Fruit fly (Drosophila melanogaster) whole organism, embryonic: ENCODE data around the gene CG4025.

Experiments used
- Awh ChIP-seq: fragments of 200-800 bp; sonication (Bioruptor generic); IDR thresholded peaks from 2 replicates; pipeline ENCODE4, ENCODE4 v1.3.6; 2022; ENCODE audit warnings: missing biosample characterization, missing genetic modification characterization
- Bteb2 ChIP-seq: fragments of 200-800 bp; sonication (Bioruptor generic); optimal IDR thresholded peaks from 2 replicates; lab custom pipeline; 2016; ENCODE audit warnings: missing biosample characterization, missing genetic modification characterization
- CG10543 ChIP-seq: fragments of 200-800 bp; sonication (Bioruptor generic); optimal IDR thresholded peaks from 3 replicates; lab custom pipeline; 2017; ENCODE audit warnings: missing biosample characterization, mild to moderate bottlenecking, missing genetic modification characterization, moderate library complexity
- CG12155 ChIP-seq: fragments of 200-800 bp; sonication (Bioruptor generic); optimal IDR thresholded peaks from 3 replicates; lab custom pipeline; 2016; ENCODE audit warnings: missing biosample characterization, missing genetic modification characterization
- CG12769 ChIP-seq: fragments of 200-800 bp; sonication (Bioruptor generic); optimal IDR thresholded peaks from 2 replicates; lab custom pipeline; 2019; ENCODE audit warnings: missing biosample characterization, mild to moderate bottlenecking, missing genetic modification characterization, moderate library complexity
- CG13287 ChIP-seq: fragments of 200-800 bp; sonication (Bioruptor generic); IDR thresholded peaks from 2 replicates; pipeline ENCODE4 v1.3.6; 2022; ENCODE audit warnings: missing biosample characterization, missing genetic modification characterization; ENCODE audit not compliant: partially characterized antibody
- CG15514 ChIP-seq: fragments of 200-800 bp; sonication (Bioruptor generic); optimal IDR thresholded peaks from 3 replicates; lab custom pipeline; 2017; ENCODE audit warnings: missing biosample characterization, missing genetic modification characterization, mild to moderate bottlenecking, moderate library complexity, missing genetic modification reagents
- CG17385 ChIP-seq: fragments of 200-800 bp; sonication (Bioruptor generic); optimal IDR thresholded peaks from 3 replicates; lab custom pipeline; 2018; ENCODE audit warnings: missing biosample characterization, mild to moderate bottlenecking, missing genetic modification characterization
- CG32772 ChIP-seq: fragments of 200-800 bp; sonication (Bioruptor generic); IDR thresholded peaks from 2 replicates; pipeline ENCODE4 v1.3.6; 2022; ENCODE audit warnings: missing biosample characterization, missing genetic modification characterization
- CG4360 ChIP-seq: fragments of 200-800 bp; sonication (Bioruptor generic); IDR thresholded peaks from 2 replicates; pipeline ENCODE4 v1.3.6; 2022; ENCODE audit warnings: missing biosample characterization, missing genetic modification characterization
- CG43689 ChIP-seq: fragments of 200-800 bp; sonication (Bioruptor generic); IDR thresholded peaks from 2 replicates; pipeline ENCODE4 v1.3.6; 2022; ENCODE audit warnings: missing biosample characterization, missing genetic modification characterization
- CG5180 ChIP-seq: fragments of 200-800 bp; sonication (Bioruptor generic); optimal IDR thresholded peaks from 3 replicates; lab custom pipeline; 2017; ENCODE audit warnings: missing biosample characterization, missing genetic modification characterization, mild to moderate bottlenecking, moderate library complexity, missing genetic modification reagents
- CG6175 ChIP-seq: fragments of 200-800 bp; sonication (Bioruptor generic); IDR thresholded peaks from 3 replicates; pipeline ENCODE4 v1.3.6; 2022; ENCODE audit warnings: missing biosample characterization, missing genetic modification characterization
- CG8290 ChIP-seq, 3 experiments: fragments of 200-800 bp; sonication (Bioruptor generic); optimal IDR thresholded peaks; 2 replicates each; lab custom pipeline; 2016 to 2019; ENCODE audit warnings: missing biosample characterization in 3 of 3, missing genetic modification characterization in 3 of 3, mild to moderate bottlenecking in 2 of 3, moderate library complexity in 1 of 3
- CG8765 ChIP-seq: fragments of 200-800 bp; sonication (Bioruptor generic); IDR thresholded peaks from 2 replicates; pipeline ENCODE4 v1.3.6; 2022; ENCODE audit warnings: missing biosample characterization, missing genetic modification characterization
- D ChIP-seq, 2 experiments: fragments of 200-800 bp in 1 of 2; fragments of >200 bp in 1 of 2; sonication (Bioruptor generic) in 1 of 2; optimal IDR thresholded peaks; 2 replicates in 1 of 2; 3 replicates in 1 of 2; lab custom pipeline; 2017; ENCODE audit warnings: mild to moderate bottlenecking in 1 of 2, missing biosample characterization in 1 of 2, missing genetic modification characterization in 1 of 2, missing genetic modification reagents in 1 of 2
- Dbx ChIP-seq: fragments of 200-800 bp; sonication (Bioruptor generic); IDR thresholded peaks from 3 replicates; pipeline ENCODE4 v1.3.6; 2022; ENCODE audit warnings: missing biosample characterization, missing genetic modification characterization
- Drgx ChIP-seq: fragments of 200-800 bp; sonication (Bioruptor generic); IDR thresholded peaks from 2 replicates; pipeline ENCODE4 v1.3.6; 2022; ENCODE audit warnings: missing biosample characterization, missing genetic modification characterization
- E2f2 ChIP-seq: fragments of 200-800 bp; sonication (Bioruptor generic); IDR thresholded peaks from 2 replicates; pipeline ENCODE4 v1.3.6; 2022; ENCODE audit warnings: missing biosample characterization, missing genetic modification characterization
- Fer1 ChIP-seq: fragments of 200-800 bp; sonication (Bioruptor generic); optimal IDR thresholded peaks from 2 replicates; lab custom pipeline; 2017; ENCODE audit warnings: missing biosample characterization, mild to moderate bottlenecking, missing genetic modification characterization
- HLH3B ChIP-seq: fragments of 200-800 bp; sonication (Bioruptor generic); IDR thresholded peaks from 2 replicates; pipeline ENCODE4 v1.3.6; 2022; ENCODE audit warnings: missing biosample characterization, missing genetic modification characterization
- Hr39 ChIP-seq: fragments of >200 bp; optimal IDR thresholded peaks from 2 replicates; lab custom pipeline; 2017
- MTF-1 ChIP-seq: fragments of 200-800 bp; sonication (Bioruptor generic); optimal IDR thresholded peaks from 2 replicates; lab custom pipeline; 2018; ENCODE audit warnings: missing biosample characterization, mild to moderate bottlenecking, missing genetic modification characterization, borderline replicate concordance
- Med ChIP-seq: fragments of 200-800 bp; sonication (Bioruptor generic); peaks from one replicate; lab custom pipeline; 2016; ENCODE audit warnings: missing biosample characterization, missing genetic modification characterization, mild to moderate bottlenecking, inconsistent platforms, moderate library complexity
- Opbp ChIP-seq: fragments of 200-800 bp; sonication (Bioruptor generic); IDR thresholded peaks from 3 replicates; pipeline ENCODE4 v1.3.6; 2022; ENCODE audit warnings: missing biosample characterization, missing genetic modification characterization; ENCODE audit not compliant: partially characterized antibody
- Rfx ChIP-seq: fragments of 200-800 bp; sonication (Bioruptor generic); IDR thresholded peaks from 2 replicates; pipeline ENCODE4 v1.3.6; 2022; ENCODE audit warnings: missing biosample characterization, missing genetic modification characterization
- Sry-β ChIP-seq: fragments of 200-800 bp; sonication (Bioruptor generic); optimal IDR thresholded peaks from 2 replicates; lab custom pipeline; 2018; ENCODE audit warnings: missing biosample characterization, mild to moderate bottlenecking, missing genetic modification characterization, moderate library complexity
- Ssrp ChIP-seq: fragments of 200-800 bp; sonication (Bioruptor generic); optimal IDR thresholded peaks from 2 replicates; lab custom pipeline; 2018; ENCODE audit warnings: missing biosample characterization, mild to moderate bottlenecking, missing genetic modification characterization, moderate library complexity
- cg ChIP-seq: fragments of 200-800 bp; sonication (Bioruptor generic); optimal IDR thresholded peaks from 3 replicates; lab custom pipeline; 2019; ENCODE audit warnings: missing biosample characterization, mild to moderate bottlenecking, missing genetic modification characterization, moderate library complexity
- chinmo ChIP-seq: fragments of 200-800 bp; sonication (Bioruptor generic); IDR thresholded peaks from 4 replicates; pipeline ENCODE4 v1.3.6; 2022; ENCODE audit warnings: missing biosample characterization, missing genetic modification characterization; ENCODE audit not compliant: partially characterized antibody
- ci ChIP-seq: fragments of 200-800 bp; sonication (Bioruptor generic); IDR thresholded peaks from 3 replicates; pipeline ENCODE4 v1.3.6; 2022; ENCODE audit warnings: missing biosample characterization, missing genetic modification characterization
- cwo ChIP-seq: fragments of 200-800 bp; sonication (Bioruptor generic); optimal IDR thresholded peaks from 3 replicates; lab custom pipeline; 2017; ENCODE audit warnings: missing biosample characterization, missing genetic modification characterization, mild to moderate bottlenecking, moderate library complexity, missing genetic modification reagents
- dan ChIP-seq: fragments of 200-800 bp; sonication (Bioruptor generic); IDR thresholded peaks from 2 replicates; pipeline ENCODE4 v1.3.6; 2022; ENCODE audit warnings: missing biosample characterization, missing genetic modification characterization
- ems ChIP-seq: fragments of 200-800 bp; sonication (Bioruptor generic); optimal IDR thresholded peaks from 3 replicates; lab custom pipeline; 2016; ENCODE audit warnings: missing biosample characterization, missing genetic modification characterization
- kni ChIP-seq: fragments of 200-800 bp; sonication (Bioruptor generic); optimal IDR thresholded peaks from 3 replicates; lab custom pipeline; 2017; ENCODE audit warnings: mild to moderate bottlenecking, missing biosample characterization, missing genetic modification reagents, missing genetic modification characterization
- knrl ChIP-seq: fragments of 200-800 bp; sonication (Bioruptor generic); IDR thresholded peaks from 3 replicates; pipeline ENCODE4 v1.3.6; 2022; ENCODE audit warnings: missing biosample characterization, missing genetic modification characterization; ENCODE audit not compliant: partially characterized antibody
- odd ChIP-seq: fragments of 200-800 bp; sonication (Bioruptor generic); optimal IDR thresholded peaks from 2 replicates; lab custom pipeline; 2017; ENCODE audit warnings: missing biosample characterization, mild to moderate bottlenecking, missing genetic modification characterization
- pb ChIP-seq: fragments of 200-800 bp; sonication (Bioruptor generic); optimal IDR thresholded peaks from 3 replicates; lab custom pipeline; 2016; ENCODE audit warnings: missing biosample characterization, missing genetic modification characterization
- pros ChIP-seq: fragments of 200-800 bp; sonication (Bioruptor generic); optimal IDR thresholded peaks from 3 replicates; lab custom pipeline; 2019; ENCODE audit warnings: missing biosample characterization, mild to moderate bottlenecking, missing genetic modification characterization, moderate library complexity
- pum ChIP-seq: fragments of 200-800 bp; sonication (Bioruptor generic); optimal IDR thresholded peaks from 2 replicates; lab custom pipeline; 2016; ENCODE audit warnings: missing biosample characterization, missing genetic modification characterization
- sd ChIP-seq: fragments of 200-800 bp; sonication (Bioruptor generic); optimal IDR thresholded peaks from 3 replicates; lab custom pipeline; 2018; ENCODE audit warnings: missing biosample characterization, mild to moderate bottlenecking, missing genetic modification characterization, moderate library complexity
- sens-2 ChIP-seq: fragments of 200-800 bp; sonication (Bioruptor generic); IDR thresholded peaks from 2 replicates; pipeline ENCODE4 v1.3.6; 2022; ENCODE audit warnings: missing biosample characterization, missing genetic modification characterization
- sima ChIP-seq: fragments of 200-800 bp; sonication (Bioruptor generic); optimal IDR thresholded peaks from 2 replicates; lab custom pipeline; 2016; ENCODE audit warnings: missing biosample characterization, missing genetic modification characterization
- sr ChIP-seq: fragments of 200-800 bp; sonication (Bioruptor generic); IDR thresholded peaks from 3 replicates; pipeline ENCODE4 v1.3.6; 2022; ENCODE audit warnings: missing biosample characterization, missing genetic modification characterization
- tll ChIP-seq, 2 experiments: fragments of 200-800 bp in 1 of 2; fragments of >200 bp in 1 of 2; sonication (Bioruptor generic) in 1 of 2; optimal IDR thresholded peaks; 2 replicates each; lab custom pipeline; 2017 to 2019; ENCODE audit warnings: missing biosample characterization in 2 of 2, missing genetic modification characterization in 2 of 2, mild to moderate bottlenecking in 1 of 2, moderate library complexity in 1 of 2
- wdn ChIP-seq: fragments of 200-800 bp; sonication (Bioruptor generic); IDR thresholded peaks from 2 replicates; pipeline ENCODE4 v1.3.6; 2022; ENCODE audit warnings: missing biosample characterization, missing genetic modification characterization
- wek ChIP-seq: fragments of 200-800 bp; sonication (Bioruptor generic); optimal IDR thresholded peaks from 3 replicates; lab custom pipeline; 2018; ENCODE audit warnings: missing biosample characterization, mild to moderate bottlenecking, missing genetic modification characterization, moderate library complexity
- zen2 ChIP-seq: fragments of 200-800 bp; sonication (Bioruptor generic); IDR thresholded peaks from 3 replicates; pipeline ENCODE4 v1.3.6; 2022; ENCODE audit warnings: missing biosample characterization, missing genetic modification characterization; ENCODE audit not compliant: partially characterized antibody

Gene CG4025

DNA sequence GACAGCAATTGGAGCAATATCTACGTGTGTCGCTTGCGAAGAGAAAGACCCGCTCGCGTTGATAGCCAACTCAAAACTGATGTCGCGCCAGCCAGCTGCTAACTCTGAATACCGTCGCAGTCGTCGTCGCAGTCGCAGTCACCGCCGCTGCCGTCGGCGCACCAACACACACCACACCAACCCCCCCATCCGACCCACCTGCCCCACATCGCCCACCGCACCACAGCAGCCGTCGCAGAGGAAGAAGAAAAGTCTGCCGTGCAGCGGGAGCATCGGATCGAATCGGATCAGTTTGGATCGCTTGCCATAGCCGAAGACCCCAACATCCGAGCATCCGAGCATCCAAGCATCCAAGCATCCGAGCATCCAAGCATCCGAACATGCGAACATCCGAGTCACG, 40.4 kb upstream of the CG4025 start (continued):
- peak; percentile 7; the same call in 1 of the 2 replicates for TF ChIP-seq CG13287
- 0 out of 2 replicates have a peak, but pooled peaks have one; percentile 9 for TF ChIP-seq CG4360 (GFP tag; lab: Robert Waterston, UW)
- peak; percentile 7 for TF ChIP-seq CG15514 (GFP tag; lab: Kevin White, UChicago)
- no peak for TF ChIP-seq tll (GFP tag; optimal IDR thresholded peaks at IDR 0.05; lab: Kevin White, UChicago)
- peak; percentile 77 for TF ChIP-seq sr (GFP tag; lab: Robert Waterston, UW)
- TF ChIP-seq zen2 (GFP tag; lab: Robert Waterston, UW): 0 out of 3 replicates have a peak, but pooled peaks have one; percentile 23
- peak; percentile 89 for TF ChIP-seq CG10543 (GFP tag; lab: Kevin White, UChicago)
- no peak for TF ChIP-seq Ssrp (tag; lab: Kevin White, UChicago)
- TF ChIP-seq pros (GFP tag; lab: Kevin White, UChicago): peak; percentile 13
- peak; percentile 11 for TF ChIP-seq odd (GFP tag; lab: Kevin White, UChicago)
- no peak for TF ChIP-seq pum (GFP tag; lab: Kevin White, UChicago)
- no peak for TF ChIP-seq CG43689
- TF ChIP-seq Drgx: peak; percentile 13; the same call in 1 of the 2 replicates
- TF ChIP-seq MTF-1: peak; percentile 16
- TF ChIP-seq wek (GFP tag; lab: Kevin White, UChicago): no peak
- no peak for TF ChIP-seq ems (GFP tag; lab: Kevin White, UChicago)
- TF ChIP-seq CG32772 (GFP tag; lab: Robert Waterston, UW): no peak
- TF ChIP-seq dan (GFP tag; lab: Robert Waterston, UW): no peak
- TF ChIP-seq cg (GFP tag; lab: Kevin White, UChicago): peak; percentile 32
- TF ChIP-seq CG8765 (GFP tag; lab: Robert Waterston, UW): no peak
- peak; percentile 92 for TF ChIP-seq CG12769 (tag; lab: Kevin White, UChicago)
- no peak for TF ChIP-seq HLH3B
- TF ChIP-seq Sry-β (GFP tag; lab: Kevin White, UChicago): no peak
- TF ChIP-seq Opbp: no peak
- no peak for TF ChIP-seq D (optimal IDR thresholded peaks at IDR 0.05; lab: Kevin White, UChicago)
- no peak for TF ChIP-seq D (GFP tag; optimal IDR thresholded peaks at IDR 0.05; lab: Kevin White, UChicago)
- TF ChIP-seq sd (tag; lab: Kevin White, UChicago): peak; percentile 37
- TF ChIP-seq Dbx (GFP tag; lab: Robert Waterston, UW): peak; percentile 17; the same call in 1 of the 3 replicates
- no peak for TF ChIP-seq CG8290 (GFP tag; optimal IDR thresholded peaks at IDR 0.05; lab: Kevin White, UChicago)
- peak in 1 of 2 experiments; percentile 56 for TF ChIP-seq CG8290 (tag; optimal IDR thresholded peaks at IDR 0.05; lab: Kevin White, UChicago)
- peak; percentile 69 for TF ChIP-seq kni (GFP tag; lab: Kevin White, UChicago)
- TF ChIP-seq Bteb2 (GFP tag; lab: Kevin White, UChicago): no peak
- no peak for TF ChIP-seq Fer1 (GFP tag; lab: Kevin White, UChicago)
- TF ChIP-seq pb: no peak
- peak; percentile 52; the same call in 1 of the 3 replicates for TF ChIP-seq CG6175 (GFP tag; lab: Robert Waterston, UW)
- TF ChIP-seq cwo: peak; percentile 14
- TF ChIP-seq knrl: 0 out of 3 replicates have a peak, but pooled peaks have one; percentile 25
- 0 out of 2 replicates have a peak, but pooled peaks have one; percentile 17 for TF ChIP-seq wdn (GFP tag; lab: Robert Waterston, UW)
- peak; percentile 28 for TF ChIP-seq Med (GFP tag; lab: Kevin White, UChicago)
- TF ChIP-seq sens-2 (GFP tag; lab: Robert Waterston, UW): 0 out of 2 replicates have a peak, but pooled peaks have one; percentile 18
- TF ChIP-seq chinmo (GFP tag; lab: Robert Waterston, UW): peak; percentile 82
- TF ChIP-seq CG5180 (GFP tag; lab: Kevin White, UChicago): peak; percentile 74
- TF ChIP-seq CG17385 (GFP tag; lab: Kevin White, UChicago): peak; percentile 32
- TF ChIP-seq Awh (GFP tag; lab: Robert Waterston, UW): no peak
- TF ChIP-seq CG12155 (GFP tag; lab: Kevin White, UChicago): no peak
- TF ChIP-seq E2f2 (GFP tag; lab: Robert Waterston, UW): no peak
- no peak for TF ChIP-seq sima (GFP tag; lab: Kevin White, UChicago)
- TF ChIP-seq Rfx (GFP tag; lab: Robert Waterston, UW): peak; percentile 19
- TF ChIP-seq ci (GFP tag; lab: Robert Waterston, UW): peak; percentile 57; the same call in 2 of the 3 replicates
- TF ChIP-seq Hr39 (lab: Kevin White, UChicago): no peak
